Fruit fly (Drosophila melanogaster): ENCODE results near the gene cdi.

DNA sequence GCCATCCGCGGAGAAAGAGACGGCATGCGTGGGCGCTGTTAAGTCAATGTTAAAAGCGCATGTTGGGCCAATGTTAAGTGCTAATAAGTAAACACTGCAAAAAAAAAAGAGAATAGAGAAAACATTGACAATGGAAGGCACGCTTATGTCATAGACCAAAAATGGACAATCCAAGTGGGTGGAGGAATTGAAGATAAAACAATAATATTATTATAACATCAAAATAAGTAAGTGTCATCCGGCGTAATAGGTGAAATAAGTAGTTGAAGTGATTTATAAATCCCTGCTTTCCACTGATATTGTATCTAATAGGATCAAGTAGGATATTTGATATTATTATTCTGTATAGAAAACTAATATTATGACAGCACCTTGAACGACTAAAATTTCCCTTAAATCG is 13.0 kb upstream of the cdi start:
- no peak for TF ChIP-seq jim (GFP tag; optimal IDR thresholded peaks at IDR 0.05)
- no peak for TF ChIP-seq fru (GFP tag; optimal IDR thresholded peaks at IDR 0.05)
- no peak for TF ChIP-seq h (GFP tag; optimal IDR thresholded peaks at IDR 0.05)
- TF ChIP-seq woc (GFP tag; optimal IDR thresholded peaks at IDR 0.05), result no peak
- no peak for TF ChIP-seq sv (GFP tag; optimal IDR thresholded peaks at IDR 0.05)
- TF ChIP-seq psq (GFP tag; optimal IDR thresholded peaks at IDR 0.05), result no peak
- no peak for TF ChIP-seq dl (GFP tag; optimal IDR thresholded peaks at IDR 0.05; ENCODE audit: insufficient read depth in 1 of 2, partially characterized antibody in 2 of 2)
- no peak for TF ChIP-seq HLH106 (tag; optimal IDR thresholded peaks at IDR 0.05)
- TF ChIP-seq lola (GFP tag; optimal IDR thresholded peaks at IDR 0.05), result no peak
- no peak for TF ChIP-seq OdsH (GFP tag; optimal IDR thresholded peaks at IDR 0.05)
- no peak for TF ChIP-seq dsf (GFP tag; optimal IDR thresholded peaks at IDR 0.05; ENCODE audit: borderline replicate concordance)
- TF ChIP-seq ey (GFP tag; optimal IDR thresholded peaks at IDR 0.05), result no peak
